Fruit fly (Drosophila melanogaster) whole organism, wandering third instar larva: ENCODE results near the gene tty.

Experiments used
- Abd-B ChIP-seq: fragments of >200 bp; optimal IDR thresholded peaks from 2 replicates; lab custom pipeline; 2017; ENCODE audit warnings: missing biosample characterization, missing genetic modification characterization
- CG32264 ChIP-seq: fragments of 200-800 bp; sonication (Bioruptor generic); optimal IDR thresholded peaks from 2 replicates; lab custom pipeline; 2016; ENCODE audit warnings: missing biosample characterization, missing genetic modification characterization
- CG9705 ChIP-seq: fragments of 200-800 bp; sonication (Bioruptor generic); optimal IDR thresholded peaks from 2 replicates; lab custom pipeline; 2018; ENCODE audit warnings: missing biosample characterization, mild to moderate bottlenecking, missing genetic modification characterization
- CrebA ChIP-seq: fragments of 200-800 bp; sonication (Bioruptor generic); optimal IDR thresholded peaks from 2 replicates; lab custom pipeline; 2016; ENCODE audit warnings: missing biosample characterization, mild to moderate bottlenecking, missing genetic modification characterization, borderline replicate concordance
- Dfd ChIP-seq: fragments of >200 bp; optimal IDR thresholded peaks from 2 replicates; lab custom pipeline; 2017; ENCODE audit warnings: missing biosample characterization, missing genetic modification characterization
- Dif ChIP-seq: fragments of 200-275, 200-300 bp; sonication (Bioruptor generic); optimal IDR thresholded peaks from 2 replicates; lab custom pipeline; 2018; ENCODE audit warnings: missing biosample characterization, missing genetic modification characterization; ENCODE audit not compliant: partially characterized antibody
- GATAd ChIP-seq: sonication (Bioruptor generic); optimal IDR thresholded peaks from 2 replicates; lab custom pipeline; 2016; ENCODE audit warnings: missing biosample characterization, missing genetic modification characterization
- HLH106 ChIP-seq: fragments of 200-800 bp; optimal IDR thresholded peaks from 3 replicates; lab custom pipeline; 2019; ENCODE audit warnings: missing biosample characterization, mild to moderate bottlenecking, missing genetic modification characterization, moderate library complexity
- Hnf4 ChIP-seq: fragments of 200-800 bp; sonication (Bioruptor generic); optimal IDR thresholded peaks from 2 replicates; lab custom pipeline; 2016; ENCODE audit warnings: missing biosample characterization, mild to moderate bottlenecking, missing genetic modification characterization
- Hr78 ChIP-seq: fragments of >200 bp; optimal IDR thresholded peaks from 2 replicates; lab custom pipeline; 2017; ENCODE audit warnings: missing biosample characterization, missing genetic modification characterization
- Hr83 ChIP-seq: fragments of 200-300 bp; sonication (Bioruptor generic); optimal IDR thresholded peaks from 2 replicates; lab custom pipeline; 2016; ENCODE audit warnings: missing biosample characterization, mild to moderate bottlenecking, missing genetic modification characterization, moderate library complexity; ENCODE audit not compliant: poor library complexity, severe bottlenecking
- Jra ChIP-seq: sonication (Bioruptor generic); optimal IDR thresholded peaks from 2 replicates; lab custom pipeline; 2016; ENCODE audit warnings: missing biosample characterization, missing genetic modification characterization
- Mio ChIP-seq: sonication (Bioruptor generic); optimal IDR thresholded peaks from 2 replicates; lab custom pipeline; 2016; ENCODE audit warnings: missing biosample characterization, missing genetic modification characterization
- Myc ChIP-seq: fragments of >200 bp; optimal IDR thresholded peaks from 2 replicates; lab custom pipeline; 2017
- N ChIP-seq: fragments of >200 bp; optimal IDR thresholded peaks from 2 replicates; lab custom pipeline; 2018; ENCODE audit warnings: missing biosample characterization, missing external identifiers, missing genetic modification characterization
- OdsH ChIP-seq: fragments of 200-800 bp; sonication (Bioruptor generic); optimal IDR thresholded peaks from 2 replicates; lab custom pipeline; 2016; ENCODE audit warnings: missing biosample characterization, mild to moderate bottlenecking, missing genetic modification characterization
- Rel ChIP-seq, 2 experiments: fragments of 200-800 bp; sonication (Bioruptor generic) in 1 of 2; optimal IDR thresholded peaks; 2 replicates in 1 of 2; 3 replicates in 1 of 2; lab custom pipeline; 2016 to 2019; ENCODE audit warnings: mild to moderate bottlenecking in 2 of 2, missing biosample characterization in 2 of 2, missing genetic modification characterization in 2 of 2, moderate library complexity in 1 of 2
- Sp1 ChIP-seq: fragments of 200-800 bp; sonication (Bioruptor generic); optimal IDR thresholded peaks from 3 replicates; lab custom pipeline; 2019; ENCODE audit warnings: missing biosample characterization, mild to moderate bottlenecking, missing genetic modification characterization, moderate library complexity
- br ChIP-seq: fragments of 200-800 bp; sonication (Bioruptor generic); optimal IDR thresholded peaks from 2 replicates; lab custom pipeline; 2016; ENCODE audit warnings: missing biosample characterization, missing genetic modification characterization
- brk ChIP-seq: fragments of 200-800 bp; sonication (Bioruptor generic); optimal IDR thresholded peaks from 2 replicates; lab custom pipeline; 2016; ENCODE audit warnings: missing biosample characterization, mild to moderate bottlenecking, missing genetic modification characterization
- dl ChIP-seq, 2 experiments: fragments of 175-275, 200-275 bp in 1 of 2; fragments of 200-275 bp in 1 of 2; sonication (Bioruptor generic); optimal IDR thresholded peaks; lab custom pipeline; 2018; ENCODE audit warnings: mild to moderate bottlenecking in 2 of 2, missing biosample characterization in 2 of 2, missing genetic modification characterization in 2 of 2, moderate library complexity in 2 of 2; ENCODE audit not compliant: partially characterized antibody in 2 of 2, insufficient read depth in 1 of 2
- dmrt93B ChIP-seq: fragments of 200-800 bp; sonication (Bioruptor generic); optimal IDR thresholded peaks from 2 replicates; lab custom pipeline; 2018; ENCODE audit warnings: missing biosample characterization, mild to moderate bottlenecking, missing genetic modification characterization
- dsf ChIP-seq: sonication (Bioruptor generic); optimal IDR thresholded peaks from 2 replicates; lab custom pipeline; 2016; ENCODE audit warnings: missing biosample characterization, missing genetic modification characterization, borderline replicate concordance
- ey ChIP-seq: fragments of 200-800 bp; sonication (Bioruptor generic); optimal IDR thresholded peaks from 2 replicates; lab custom pipeline; 2016; ENCODE audit warnings: missing biosample characterization, missing genetic modification characterization
- foxo ChIP-seq, 2 experiments: fragments of 200-800 bp; sonication (Bioruptor generic); optimal IDR thresholded peaks; 2 replicates in 1 of 2; 3 replicates in 1 of 2; lab custom pipeline; 2016 to 2017; ENCODE audit warnings: missing biosample characterization in 2 of 2, missing genetic modification characterization in 2 of 2
- fru ChIP-seq: fragments of 200-800 bp; sonication (Bioruptor generic); optimal IDR thresholded peaks from 3 replicates; lab custom pipeline; 2016; ENCODE audit warnings: missing biosample characterization, mild to moderate bottlenecking, missing genetic modification characterization
- h ChIP-seq: fragments of 200-800 bp; sonication (Bioruptor generic); optimal IDR thresholded peaks from 3 replicates; lab custom pipeline; 2016; ENCODE audit warnings: missing biosample characterization, mild to moderate bottlenecking, missing genetic modification characterization
- lola ChIP-seq: fragments of >200 bp; optimal IDR thresholded peaks from 2 replicates; lab custom pipeline; 2017; ENCODE audit warnings: missing biosample characterization, missing genetic modification characterization
- pan ChIP-seq: fragments of >200 bp; optimal IDR thresholded peaks from 2 replicates; lab custom pipeline; 2017
- psq ChIP-seq: fragments of 200-800 bp; sonication (Bioruptor generic); optimal IDR thresholded peaks from 3 replicates; lab custom pipeline; 2017; ENCODE audit warnings: missing biosample characterization, mild to moderate bottlenecking, missing genetic modification characterization, moderate library complexity
- rgr ChIP-seq: fragments of 200-800 bp; sonication (Bioruptor generic); optimal IDR thresholded peaks from 3 replicates; lab custom pipeline; 2016; ENCODE audit warnings: missing biosample characterization, mild to moderate bottlenecking, missing genetic modification characterization
- sage ChIP-seq: fragments of 200-800 bp; sonication (Bioruptor generic); optimal IDR thresholded peaks from 2 replicates; lab custom pipeline; 2016; ENCODE audit warnings: missing biosample characterization, mild to moderate bottlenecking, missing genetic modification characterization
- sv ChIP-seq: fragments of 200-800 bp; sonication (Bioruptor generic); optimal IDR thresholded peaks from 3 replicates; lab custom pipeline; 2016; ENCODE audit warnings: missing biosample characterization, missing genetic modification characterization
- tai ChIP-seq: sonication (Bioruptor generic); optimal IDR thresholded peaks from 2 replicates; lab custom pipeline; 2016; ENCODE audit warnings: missing biosample characterization, missing genetic modification characterization
- usp ChIP-seq: fragments of >200 bp; optimal IDR thresholded peaks from 2 replicates; lab custom pipeline; 2017; ENCODE audit warnings: missing biosample characterization, missing genetic modification characterization
- woc ChIP-seq: sonication (Bioruptor generic); optimal IDR thresholded peaks from 2 replicates; lab custom pipeline; 2016; ENCODE audit warnings: missing biosample characterization, mild to moderate bottlenecking, missing genetic modification characterization

The tty gene

DNA sequence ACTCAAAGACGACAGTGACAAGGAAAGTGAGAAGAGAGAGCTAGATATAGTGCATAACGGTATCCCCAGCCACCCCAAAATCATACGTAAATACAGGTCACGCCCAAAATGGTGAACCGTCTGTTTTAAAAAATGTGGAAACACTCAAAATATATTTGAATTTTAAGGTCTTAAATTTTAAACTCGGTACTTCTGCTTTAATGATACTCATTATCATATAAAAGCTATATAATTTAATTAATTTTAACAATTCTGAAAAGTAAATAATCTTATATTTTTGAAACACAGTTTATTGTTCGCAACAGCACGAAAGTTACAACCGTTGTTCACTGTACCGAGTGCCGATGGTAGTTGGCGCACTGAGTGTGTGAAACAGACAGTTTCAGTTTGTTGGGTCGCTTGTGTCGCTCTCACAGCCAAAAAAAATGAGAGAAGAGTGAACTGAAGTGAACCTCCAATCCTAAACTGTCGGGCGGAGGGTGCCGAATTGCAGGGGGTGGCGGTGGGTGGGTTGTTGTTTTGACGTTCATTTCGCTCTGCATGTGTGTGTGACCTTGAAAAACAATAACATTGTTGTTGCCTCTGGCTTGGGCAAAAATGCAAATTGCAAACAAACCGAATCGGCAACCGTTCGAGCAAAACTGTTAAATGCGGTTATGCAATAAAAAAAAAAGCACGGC is 27.0 kb upstream of the tty start:
- TF ChIP-seq Rel (GFP tag; optimal IDR thresholded peaks at IDR 0.05; lab: Kevin White, UChicago) (peak; percentile 60), Rel (tag; optimal IDR thresholded peaks at IDR 0.05; lab: Kevin White, UChicago) (peak; percentile 70), CG32264 (GFP tag; lab: Kevin White, UChicago) (peak; percentile 7), dmrt93B (peak; percentile 89), GATAd (GFP tag; lab: Kevin White, UChicago) (no peak), sage (GFP tag; lab: Kevin White, UChicago) (peak; percentile 76), woc (GFP tag; lab: Kevin White, UChicago) (peak; percentile 61), Jra (GFP tag; lab: Kevin White, UChicago) (no peak), Sp1 (GFP tag; lab: Kevin White, UChicago) (peak; percentile 94), dl (GFP tag; optimal IDR thresholded peaks at IDR 0.05; lab: Kevin White, UChicago; ENCODE audit: insufficient read depth in 1 of 2, partially characterized antibody in 2 of 2) (peak in 1 of 2 experiments; percentile 26), foxo (GFP tag; optimal IDR thresholded peaks at IDR 0.05; lab: Kevin White, UChicago) (peak in 1 of 2 experiments; percentile 92), sv (GFP tag; lab: Kevin White, UChicago) (peak; percentile 74), dsf (GFP tag; lab: Kevin White, UChicago) (no peak), Dif (GFP tag; lab: Kevin White, UChicago) (peak; percentile 52), OdsH (GFP tag; lab: Kevin White, UChicago) (peak; percentile 87), lola (no peak), Hr78 (GFP tag; lab: Kevin White, UChicago) (no peak), CG9705 (GFP tag; lab: Kevin White, UChicago) (peak; percentile 90), br (GFP tag; lab: Kevin White, UChicago) (peak; percentile 56), Hnf4 (GFP tag; lab: Kevin White, UChicago) (peak; percentile 57), N (no peak), psq (peak; percentile 79), fru (GFP tag; lab: Kevin White, UChicago) (peak; percentile 80), usp (GFP tag; lab: Kevin White, UChicago) (no peak), rgr (GFP tag; lab: Kevin White, UChicago) (peak; percentile 89), Hr83 (GFP tag; lab: Kevin White, UChicago) (peak; percentile 28), ey (GFP tag; lab: Kevin White, UChicago) (peak; percentile 80), Abd-B (GFP tag; lab: Kevin White, UChicago) (no peak), CrebA (GFP tag; lab: Kevin White, UChicago) (no peak), h (GFP tag; lab: Kevin White, UChicago) (peak; percentile 87), HLH106 (tag; lab: Kevin White, UChicago) (peak; percentile 92)
- TF ChIP-seq, all 38 proteins: peak for 21

- no peak for TF ChIP-seq Jra (GFP tag; lab: Kevin White, UChicago)
- TF ChIP-seq OdsH (GFP tag; lab: Kevin White, UChicago), result no peak
- no peak for TF ChIP-seq HLH106 (tag; lab: Kevin White, UChicago)
- TF ChIP-seq Sp1 (GFP tag; lab: Kevin White, UChicago), result peak; percentile 6
- TF ChIP-seq rgr (GFP tag; lab: Kevin White, UChicago), result no peak
- no peak for TF ChIP-seq usp (GFP tag; lab: Kevin White, UChicago)
- no peak for TF ChIP-seq foxo (GFP tag; optimal IDR thresholded peaks at IDR 0.05; lab: Kevin White, UChicago)
- no peak for TF ChIP-seq dsf (GFP tag; lab: Kevin White, UChicago)
These were observed 25.9 kb upstream of the tty start for dm6 chrX:21365421-21365820.

DNA sequence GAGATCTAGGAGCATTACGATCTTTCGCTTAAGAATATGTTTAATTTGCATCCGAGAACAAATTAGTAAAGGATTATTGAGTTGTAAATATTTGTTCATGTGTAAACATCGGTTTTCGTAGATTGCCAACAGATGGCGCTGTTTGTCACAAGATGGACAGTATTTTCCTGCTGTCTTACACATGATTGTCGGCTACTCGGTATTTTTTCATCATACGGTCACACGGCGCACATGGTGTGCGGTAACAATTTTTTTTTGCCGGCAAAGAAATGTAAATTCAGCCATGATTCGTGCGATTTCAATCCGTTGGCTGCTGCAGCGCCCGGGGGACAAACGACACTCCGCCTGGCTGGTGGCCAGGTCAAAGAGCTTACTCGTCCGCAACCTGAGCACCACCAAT is 23.4 kb upstream of the tty start, which contains the start of the genes bbx and waw:
Gene bbx, plus strand, starts transcription at position 151 of the 400 bp plus-strand sequence.
Gene waw, plus strand, starts transcription at position 151 of the 400 bp plus-strand sequence.
- TF ChIP-seq ey (GFP tag; lab: Kevin White, UChicago) (no peak), usp (GFP tag; lab: Kevin White, UChicago) (no peak), dsf (GFP tag; lab: Kevin White, UChicago) (no peak), Mio (GFP tag; lab: Kevin White, UChicago) (no peak), Sp1 (GFP tag; lab: Kevin White, UChicago) (peak; percentile 12), Jra (GFP tag; lab: Kevin White, UChicago) (no peak), pan (lab: Kevin White, UChicago) (no peak), Hr78 (GFP tag; lab: Kevin White, UChicago) (no peak), fru (GFP tag; lab: Kevin White, UChicago) (no peak), GATAd (GFP tag; lab: Kevin White, UChicago) (no peak), br (GFP tag; lab: Kevin White, UChicago) (no peak), OdsH (GFP tag; lab: Kevin White, UChicago) (no peak), rgr (GFP tag; lab: Kevin White, UChicago) (peak; percentile 51), sage (GFP tag; lab: Kevin White, UChicago) (no peak), sv (GFP tag; lab: Kevin White, UChicago) (no peak), Hr83 (GFP tag; lab: Kevin White, UChicago) (no peak), HLH106 (tag; lab: Kevin White, UChicago) (peak; percentile 2), brk (GFP tag; lab: Kevin White, UChicago) (no peak), Rel (GFP tag; optimal IDR thresholded peaks at IDR 0.05; lab: Kevin White, UChicago) (no peak), Rel (tag; optimal IDR thresholded peaks at IDR 0.05; lab: Kevin White, UChicago) (no peak), lola (no peak), Dfd (no peak), Myc (lab: Kevin White, UChicago) (peak; percentile 34), CG32264 (GFP tag; lab: Kevin White, UChicago) (no peak), foxo (GFP tag; optimal IDR thresholded peaks at IDR 0.05; lab: Kevin White, UChicago) (peak in 1 of 2 experiments; percentile 33), psq (no peak), woc (GFP tag; lab: Kevin White, UChicago) (no peak), dmrt93B (no peak), h (GFP tag; lab: Kevin White, UChicago) (peak; percentile 4), dl (GFP tag; optimal IDR thresholded peaks at IDR 0.05; lab: Kevin White, UChicago; ENCODE audit: insufficient read depth in 1 of 2, partially characterized antibody in 2 of 2) (no peak), tai (GFP tag; lab: Kevin White, UChicago) (no peak), CrebA (GFP tag; lab: Kevin White, UChicago) (no peak), Abd-B (GFP tag; lab: Kevin White, UChicago) (no peak)
